Worm (Caenorhabditis elegans) whole organism, late embryonic: ENCODE measurements around the gene srz-44.
"Not testable (repeated sequence)": the region's sequence is repeated elsewhere in the genome, so short reads cannot be mapped to it uniquely, and the experiment has no call there.

Experiments
- C08G9.2 ChIP-seq: sonication (generic microtip); optimal IDR thresholded peaks from 2 replicates; lab custom pipeline; 2016; ENCODE audit warnings: mild to moderate bottlenecking, missing genetic modification characterization, moderate library complexity, missing compliant biosample characterization
- C38D4.7 ChIP-seq: fragments of 200-800 bp; sonication (Bioruptor generic); optimal IDR thresholded peaks from 2 replicates; lab custom pipeline; 2018; ENCODE audit warnings: mild to moderate bottlenecking, missing genetic modification characterization, moderate library complexity, missing compliant biosample characterization
- F13H6.1 ChIP-seq: sonication (generic microtip); optimal IDR thresholded peaks from 2 replicates; lab custom pipeline; 2016; ENCODE audit warnings: missing genetic modification characterization, missing compliant biosample characterization
- K02D7.2 ChIP-seq: sonication (generic microtip); optimal IDR thresholded peaks from 2 replicates; lab custom pipeline; 2017; ENCODE audit warnings: mild to moderate bottlenecking, missing genetic modification characterization, missing compliant biosample characterization
- T23F11.4 ChIP-seq: fragments of 200-800 bp; sonication (Bioruptor generic); optimal IDR thresholded peaks from 2 replicates; lab custom pipeline; 2018; ENCODE audit warnings: mild to moderate bottlenecking, missing genetic modification characterization, missing compliant biosample characterization
- Y22D7AL.16 ChIP-seq: sonication (generic microtip); optimal IDR thresholded peaks from 2 replicates; lab custom pipeline; 2016; ENCODE audit warnings: missing genetic modification characterization, missing compliant biosample characterization
- ahr-1 ChIP-seq: sonication (generic microtip); optimal IDR thresholded peaks from 2 replicates; lab custom pipeline; 2016; ENCODE audit warnings: missing genetic modification characterization, missing compliant biosample characterization
- ceh-19 ChIP-seq: fragments of 200-800 bp; sonication (Bioruptor generic); optimal IDR thresholded peaks from 2 replicates; lab custom pipeline; 2018; ENCODE audit warnings: mild to moderate bottlenecking, missing genetic modification characterization, missing compliant biosample characterization
- ceh-2 ChIP-seq: sonication (generic microtip); optimal IDR thresholded peaks from 2 replicates; lab custom pipeline; 2016; ENCODE audit warnings: missing genotype, missing genetic modification characterization, missing compliant biosample characterization
- ceh-22 ChIP-seq: sonication (generic microtip); optimal IDR thresholded peaks from 2 replicates; lab custom pipeline; 2017; ENCODE audit warnings: missing biosample characterization, missing genetic modification characterization
- ceh-24 ChIP-seq: sonication (generic microtip); optimal IDR thresholded peaks from 2 replicates; lab custom pipeline; 2016; ENCODE audit warnings: mild to moderate bottlenecking, missing genetic modification characterization, missing compliant biosample characterization
- ceh-45 ChIP-seq: fragments of 200-800 bp; sonication (Bioruptor generic); IDR thresholded peaks from 2 replicates; pipeline ENCODE4 v1.3.6; 2022; ENCODE audit warnings: missing genetic modification reagents, missing genetic modification characterization, missing compliant biosample characterization
- ceh-6 ChIP-seq: fragments of 200-800 bp; sonication (Bioruptor generic); optimal IDR thresholded peaks from 2 replicates; lab custom pipeline; 2018; ENCODE audit warnings: mild to moderate bottlenecking, missing genetic modification characterization, missing compliant biosample characterization
- che-1 ChIP-seq: sonication (generic microtip); optimal IDR thresholded peaks from 2 replicates; lab custom pipeline; 2016; ENCODE audit warnings: mild to moderate bottlenecking, missing genetic modification characterization, missing compliant biosample characterization
- dmd-4 ChIP-seq: sonication (generic microtip); optimal IDR thresholded peaks from 2 replicates; lab custom pipeline; 2016; ENCODE audit warnings: borderline replicate concordance, missing genetic modification characterization, missing compliant biosample characterization
- dve-1 ChIP-seq: sonication (generic microtip); optimal IDR thresholded peaks from 2 replicates; lab custom pipeline; 2017; ENCODE audit warnings: antibody characterized with exemption, mild to moderate bottlenecking, missing genetic modification characterization, missing compliant biosample characterization
- elt-2 ChIP-seq: sonication (generic microtip); optimal IDR thresholded peaks from 2 replicates; lab custom pipeline; 2016; ENCODE audit warnings: missing genetic modification reagents, missing genetic modification characterization, missing compliant biosample characterization
- elt-4 ChIP-seq: sonication (generic microtip); optimal IDR thresholded peaks from 2 replicates; lab custom pipeline; 2016; ENCODE audit warnings: missing genetic modification characterization, missing compliant biosample characterization
- ets-4 ChIP-seq: sonication (generic microtip); optimal IDR thresholded peaks from 2 replicates; lab custom pipeline; 2016; ENCODE audit warnings: missing genetic modification characterization, missing compliant biosample characterization
- hlh-13 ChIP-seq: fragments of 200-800 bp; sonication (Bioruptor generic); optimal IDR thresholded peaks from 2 replicates; lab custom pipeline; 2018; ENCODE audit warnings: mild to moderate bottlenecking, missing genetic modification characterization, missing compliant biosample characterization
- hlh-15 ChIP-seq: sonication (generic microtip); optimal IDR thresholded peaks from 2 replicates; lab custom pipeline; 2016; ENCODE audit warnings: missing genetic modification characterization, missing compliant biosample characterization
- hlh-8 ChIP-seq: sonication (generic microtip); optimal IDR thresholded peaks from 2 replicates; lab custom pipeline; 2016; ENCODE audit warnings: missing genotype, missing genetic modification characterization, missing compliant biosample characterization
- mec-3 ChIP-seq: sonication (generic microtip); optimal IDR thresholded peaks from 2 replicates; lab custom pipeline; 2016; ENCODE audit warnings: borderline replicate concordance, missing genetic modification characterization, missing compliant biosample characterization
- nhr-11 ChIP-seq: fragments of 150-350 bp; optimal IDR thresholded peaks from 2 replicates; lab custom pipeline; 2014; ENCODE audit warnings: missing biosample characterization, missing genetic modification characterization
- nhr-232 ChIP-seq: sonication (generic microtip); optimal IDR thresholded peaks from 2 replicates; lab custom pipeline; 2016; ENCODE audit warnings: missing genetic modification characterization, missing compliant biosample characterization
- odd-2 ChIP-seq: sonication (generic microtip); optimal IDR thresholded peaks from 2 replicates; lab custom pipeline; 2017; ENCODE audit warnings: antibody characterized with exemption, mild to moderate bottlenecking, missing genetic modification characterization, missing compliant biosample characterization
- pat-9 ChIP-seq: fragments of 200-800 bp; sonication (Bioruptor generic); optimal IDR thresholded peaks from 2 replicates; lab custom pipeline; 2018; ENCODE audit warnings: mild to moderate bottlenecking, missing genetic modification characterization, moderate library complexity, missing compliant biosample characterization
- pax-1 ChIP-seq: fragments of 150-350 bp; optimal IDR thresholded peaks from 2 replicates; lab custom pipeline; 2014; ENCODE audit warnings: missing biosample characterization, missing genetic modification characterization
- pha-4 ChIP-seq: fragments of 150-350 bp; optimal IDR thresholded peaks from 2 replicates; lab custom pipeline; 2018; ENCODE audit warnings: missing biosample characterization, missing genetic modification reagents, missing genetic modification characterization
- pqm-1 ChIP-seq: sonication (generic microtip); optimal IDR thresholded peaks from 2 replicates; lab custom pipeline; 2016; ENCODE audit warnings: missing genetic modification characterization, missing compliant biosample characterization
- pros-1 ChIP-seq: fragments of 150-350 bp; optimal IDR thresholded peaks from 2 replicates; lab custom pipeline; 2014; ENCODE audit warnings: missing biosample characterization, missing genetic modification reagents, missing genetic modification characterization
- ref-2 ChIP-seq: sonication (generic microtip); optimal IDR thresholded peaks from 2 replicates; lab custom pipeline; 2016; ENCODE audit warnings: missing genetic modification characterization, missing compliant biosample characterization
- sdc-2 ChIP-seq: sonication (generic microtip); optimal IDR thresholded peaks from 2 replicates; lab custom pipeline; 2016; ENCODE audit warnings: missing genotype, missing genetic modification characterization, missing compliant biosample characterization
- sox-4 ChIP-seq: sonication (generic microtip); optimal IDR thresholded peaks from 2 replicates; lab custom pipeline; 2017; ENCODE audit warnings: mild to moderate bottlenecking, missing genetic modification characterization, inconsistent platforms, missing compliant biosample characterization
- tbx-2 ChIP-seq: sonication (generic microtip); optimal IDR thresholded peaks from 2 replicates; lab custom pipeline; 2016; ENCODE audit warnings: missing genetic modification characterization, missing compliant biosample characterization
- ttx-3 ChIP-seq: sonication (generic microtip); optimal IDR thresholded peaks from 2 replicates; lab custom pipeline; 2016; ENCODE audit warnings: missing genetic modification reagents, missing genetic modification characterization, missing compliant biosample characterization
- unc-86 ChIP-seq: sonication (generic microtip); optimal IDR thresholded peaks from 2 replicates; lab custom pipeline; 2016; ENCODE audit warnings: missing genetic modification characterization, missing compliant biosample characterization
- zip-5 ChIP-seq: sonication (generic microtip); optimal IDR thresholded peaks from 2 replicates; lab custom pipeline; 2016; ENCODE audit warnings: missing genetic modification characterization, missing compliant biosample characterization

srz-44 gene

ce11 chrV:15605045-15605444, 33.7 kb downstream of the srz-44 start, which contains the start of gene fbxa-154:
Gene fbxa-154, minus strand, starts transcription at chrV:15605145.
- TF ChIP-seq tbx-2 (tag; lab: Kevin White, UChicago): no peak
- TF ChIP-seq nhr-11 (tag; lab: Kevin White, UChicago): no peak
- TF ChIP-seq ref-2 (tag; lab: Kevin White, UChicago): no peak
- TF ChIP-seq ahr-1 (tag; lab: Kevin White, UChicago): no peak
- TF ChIP-seq ceh-24 (tag; lab: Kevin White, UChicago): no peak
- TF ChIP-seq odd-2: no peak
- TF ChIP-seq ceh-2 (tag; lab: Kevin White, UChicago): no peak
- no peak for TF ChIP-seq elt-4 (tag; lab: Kevin White, UChicago)
- no peak for TF ChIP-seq sox-4
- TF ChIP-seq unc-86 (tag; lab: Kevin White, UChicago): no peak
- TF ChIP-seq hlh-15 (tag; lab: Kevin White, UChicago): no peak
- no peak for TF ChIP-seq hlh-13
- TF ChIP-seq pax-1 (tag; lab: Kevin White, UChicago): no peak
- TF ChIP-seq F13H6.1 (tag; lab: Kevin White, UChicago): no peak
- TF ChIP-seq pros-1 (tag; lab: Kevin White, UChicago): no peak
- TF ChIP-seq, all 69 proteins: peak for 0

ce11 chrV:15602253-15602652, 36.5 kb downstream of the srz-44 start, which contains the start of gene fbxa-152:
Gene fbxa-152, minus strand, starts transcription at chrV:15602353.
- TF ChIP-seq che-1 (no peak), ets-4 (tag; lab: Kevin White, UChicago) (no peak), ceh-2 (tag; lab: Kevin White, UChicago) (no peak), T23F11.4 (GFP tag; lab: Kevin White, UChicago) (no peak), zip-5 (no peak), ceh-45 (GFP tag; lab: Robert Waterston, UW) (no peak), C08G9.2 (no peak), dve-1 (tag; lab: Kevin White, UChicago) (no peak), sdc-2 (tag; lab: Kevin White, UChicago) (no peak), tbx-2 (tag; lab: Kevin White, UChicago) (no peak), nhr-11 (tag; lab: Kevin White, UChicago) (no peak), dmd-4 (no peak), pqm-1 (no peak), nhr-232 (tag; lab: Kevin White, UChicago) (no peak), F13H6.1 (tag; lab: Kevin White, UChicago) (no peak), ceh-6 (GFP tag; lab: Kevin White, UChicago) (no peak), ttx-3 (tag; lab: Kevin White, UChicago) (no peak)

- TF ChIP-seq odd-2; mec-3; hlh-8 (tag; lab: Kevin White, UChicago): not testable (repeated sequence)
Measured at ce11 chrV:15599762-15600161, 39.0 kb downstream of the srz-44 start, which contains the start of gene B0391.14. Gene B0391.14, minus strand, starts transcription at chrV:15599862.

ce11 chrV:15594573-15594972, 44.2 kb downstream of the srz-44 start, which contains the start of gene fbxa-139:
Gene fbxa-139, minus strand, starts transcription at chrV:15594673.
- no peak for TF ChIP-seq dmd-4
- TF ChIP-seq nhr-11 (tag; lab: Kevin White, UChicago): no peak
- no peak for TF ChIP-seq elt-4 (tag; lab: Kevin White, UChicago)
- no peak for TF ChIP-seq K02D7.2
- TF ChIP-seq ets-4 (tag; lab: Kevin White, UChicago): no peak
- no peak for TF ChIP-seq ceh-19
- no peak for TF ChIP-seq pha-4 (tag; lab: Kevin White, UChicago)
- TF ChIP-seq C38D4.7 (GFP tag; lab: Kevin White, UChicago): no peak
- TF ChIP-seq elt-2 (tag; lab: Kevin White, UChicago): no peak
- TF ChIP-seq Y22D7AL.16: no peak
- TF ChIP-seq pqm-1: no peak
- TF ChIP-seq C08G9.2: no peak
- no peak for TF ChIP-seq pat-9 (tag; lab: Kevin White, UChicago)
- no peak for TF ChIP-seq ceh-22 (tag; lab: Kevin White, UChicago)
